Fruit fly (Drosophila melanogaster) whole organism, embryonic: ENCODE results near the gene Lmpt.
A peak's percentile ranks its signal among the peaks of the same experiment; 100 is the strongest.

Experiments used
- BEAF-32 ChIP-seq: fragments of 200-800 bp; sonication (Bioruptor generic); optimal IDR thresholded peaks from 3 replicates; lab custom pipeline; 2017; ENCODE audit warnings: missing biosample characterization, missing genetic modification characterization, mild to moderate bottlenecking, moderate library complexity, missing genetic modification reagents
- CG10462 ChIP-seq: fragments of 200-800 bp; sonication (Bioruptor generic); optimal IDR thresholded peaks from 2 replicates; lab custom pipeline; 2016; ENCODE audit warnings: missing biosample characterization, missing genetic modification characterization
- CG11456 ChIP-seq: fragments of 200-800 bp; sonication (Bioruptor generic); IDR thresholded peaks from 3 replicates; pipeline ENCODE4 v1.3.6; 2022; ENCODE audit warnings: missing biosample characterization, missing genetic modification characterization
- CG11696 ChIP-seq: fragments of 200-800 bp; sonication (Bioruptor generic); IDR thresholded peaks from 2 replicates; pipeline ENCODE4 v1.3.6; 2022; ENCODE audit warnings: missing biosample characterization, missing genetic modification characterization
- CG12391 ChIP-seq: fragments of 200-800 bp; sonication (Bioruptor generic); optimal IDR thresholded peaks from 3 replicates; lab custom pipeline; 2018; ENCODE audit warnings: missing biosample characterization, mild to moderate bottlenecking, missing genetic modification characterization, moderate library complexity
- CG13287 ChIP-seq: fragments of 200-800 bp; sonication (Bioruptor generic); IDR thresholded peaks from 2 replicates; pipeline ENCODE4 v1.3.6; 2022; ENCODE audit warnings: missing biosample characterization, missing genetic modification characterization; ENCODE audit not compliant: partially characterized antibody
- CG15269 ChIP-seq: fragments of 200-800 bp; sonication (Bioruptor generic); optimal IDR thresholded peaks from 2 replicates; lab custom pipeline; 2018; ENCODE audit warnings: missing biosample characterization, mild to moderate bottlenecking, missing genetic modification characterization, moderate library complexity
- CG17359 ChIP-seq: fragments of 200-800 bp; sonication (Bioruptor generic); optimal IDR thresholded peaks from 3 replicates; lab custom pipeline; 2018; ENCODE audit warnings: missing biosample characterization, mild to moderate bottlenecking, missing genetic modification characterization, moderate library complexity
- CG17568 ChIP-seq: fragments of 200-800 bp; sonication (Bioruptor generic); optimal IDR thresholded peaks from 2 replicates; lab custom pipeline; 2018; ENCODE audit warnings: missing biosample characterization, mild to moderate bottlenecking, missing genetic modification characterization, moderate library complexity
- CG18619 ChIP-seq: fragments of 200-800 bp; sonication (Bioruptor generic); optimal IDR thresholded peaks from 3 replicates; lab custom pipeline; 2017; ENCODE audit warnings: missing biosample characterization, mild to moderate bottlenecking, missing genetic modification characterization
- CG2120 ChIP-seq: fragments of 200-800 bp; sonication (Bioruptor generic); optimal IDR thresholded peaks from 3 replicates; lab custom pipeline; 2016; ENCODE audit warnings: missing biosample characterization, missing genetic modification characterization
- CG2199 ChIP-seq: fragments of 200-800 bp; sonication (Bioruptor generic); IDR thresholded peaks from 3 replicates; pipeline ENCODE4 v1.3.6; 2022; ENCODE audit warnings: missing biosample characterization, missing genetic modification characterization
- CG3847 ChIP-seq: fragments of 200-800 bp; sonication (Bioruptor generic); IDR thresholded peaks from 2 replicates; pipeline ENCODE4 v1.3.6; 2022; ENCODE audit warnings: missing biosample characterization, missing genetic modification characterization
- CG4424 ChIP-seq: fragments of 200-800 bp; sonication (Bioruptor generic); optimal IDR thresholded peaks from 3 replicates; lab custom pipeline; 2016; ENCODE audit warnings: missing biosample characterization, missing genetic modification characterization
- CG4617 ChIP-seq: fragments of 200-800 bp; sonication (Bioruptor generic); optimal IDR thresholded peaks from 3 replicates; lab custom pipeline; 2016; ENCODE audit warnings: missing biosample characterization, missing genetic modification characterization, borderline replicate concordance
- CG8924 ChIP-seq: fragments of 200-800 bp; optimal IDR thresholded peaks from 3 replicates; lab custom pipeline; 2019; ENCODE audit warnings: missing biosample characterization, mild to moderate bottlenecking, missing genetic modification characterization, moderate library complexity
- CG9932 ChIP-seq: fragments of 200-800 bp; sonication (Bioruptor generic); IDR thresholded peaks from 2 replicates; pipeline ENCODE4 v1.3.6; 2022; ENCODE audit warnings: missing biosample characterization, missing genetic modification characterization
- Chrac-16 ChIP-seq: fragments of 200-800 bp; sonication (Bioruptor generic); optimal IDR thresholded peaks from 3 replicates; lab custom pipeline; 2016; ENCODE audit warnings: missing biosample characterization, missing genetic modification characterization
- CoRest ChIP-seq: fragments of 200-800 bp; sonication (Bioruptor generic); optimal IDR thresholded peaks from 3 replicates; lab custom pipeline; 2018; ENCODE audit warnings: missing biosample characterization, mild to moderate bottlenecking, missing genetic modification characterization, moderate library complexity
- Dbx ChIP-seq: fragments of 200-800 bp; sonication (Bioruptor generic); IDR thresholded peaks from 3 replicates; pipeline ENCODE4 v1.3.6; 2022; ENCODE audit warnings: missing biosample characterization, missing genetic modification characterization
- Dek ChIP-seq: fragments of 200-800 bp; sonication (Bioruptor generic); optimal IDR thresholded peaks from 3 replicates; lab custom pipeline; 2019; ENCODE audit warnings: missing biosample characterization, mild to moderate bottlenecking, missing genetic modification characterization, moderate library complexity
- HLH3B ChIP-seq: fragments of 200-800 bp; sonication (Bioruptor generic); IDR thresholded peaks from 2 replicates; pipeline ENCODE4 v1.3.6; 2022; ENCODE audit warnings: missing biosample characterization, missing genetic modification characterization
- HmgZ ChIP-seq: fragments of 200-800 bp; sonication (Bioruptor generic); optimal IDR thresholded peaks from 2 replicates; lab custom pipeline; 2018; ENCODE audit warnings: missing biosample characterization, mild to moderate bottlenecking, missing genetic modification characterization
- Hr51 ChIP-seq, 2 experiments: fragments of 200-800 bp; sonication (Bioruptor generic); optimal IDR thresholded peaks; 2 replicates in 1 of 2; 3 replicates in 1 of 2; lab custom pipeline; 2016 to 2018; ENCODE audit warnings: missing biosample characterization in 2 of 2, missing genetic modification characterization in 2 of 2, mild to moderate bottlenecking in 1 of 2, moderate library complexity in 1 of 2
- Kr ChIP-seq: fragments of 200-800 bp; sonication (Bioruptor generic); optimal IDR thresholded peaks from 2 replicates; lab custom pipeline; 2017; ENCODE audit warnings: missing biosample characterization, mild to moderate bottlenecking, missing genetic modification characterization
- Mes4 ChIP-seq: fragments of 200-800 bp; sonication (Bioruptor generic); optimal IDR thresholded peaks from 2 replicates; lab custom pipeline; 2016; ENCODE audit warnings: missing biosample characterization, missing genetic modification characterization
- Oaz ChIP-seq: fragments of 200-800 bp; sonication (Bioruptor generic); IDR thresholded peaks from 2 replicates; pipeline ENCODE4 v1.3.6; 2022; ENCODE audit warnings: missing biosample characterization, missing genetic modification characterization
- Pdp1 ChIP-seq, 2 experiments: fragments of 200-800 bp; sonication (Bioruptor generic); optimal IDR thresholded peaks; 3 replicates each; lab custom pipeline; 2016; ENCODE audit warnings: missing biosample characterization in 2 of 2, missing genetic modification characterization in 2 of 2, mild to moderate bottlenecking in 1 of 2, moderate library complexity in 1 of 2
- Rfx ChIP-seq: fragments of 200-800 bp; sonication (Bioruptor generic); IDR thresholded peaks from 2 replicates; pipeline ENCODE4 v1.3.6; 2022; ENCODE audit warnings: missing biosample characterization, missing genetic modification characterization
- Tbp ChIP-seq: fragments of >200 bp; optimal IDR thresholded peaks from 2 replicates; lab custom pipeline; 2018; ENCODE audit warnings: missing biosample characterization, missing genetic modification characterization
- Xrp1 ChIP-seq: fragments of 200-800 bp; sonication (Bioruptor generic); IDR thresholded peaks from 2 replicates; pipeline ENCODE4 v1.3.6; 2022; ENCODE audit warnings: missing biosample characterization, missing genetic modification characterization
- YL-1 ChIP-seq: fragments of 200-800 bp; sonication (Bioruptor generic); optimal IDR thresholded peaks from 3 replicates; lab custom pipeline; 2017; ENCODE audit warnings: missing biosample characterization, mild to moderate bottlenecking, missing genetic modification characterization
- al ChIP-seq: fragments of 200-800 bp; sonication (Bioruptor generic); IDR thresholded peaks from 2 replicates; pipeline ENCODE4 v1.3.6; 2022; ENCODE audit warnings: missing biosample characterization, missing genetic modification characterization
- az2 ChIP-seq: fragments of 200-800 bp; sonication (Bioruptor generic); optimal IDR thresholded peaks from 3 replicates; lab custom pipeline; 2016; ENCODE audit warnings: missing biosample characterization, missing genetic modification characterization
- bcd ChIP-seq: fragments of 200-800 bp; sonication (Bioruptor generic); optimal IDR thresholded peaks from 2 replicates; lab custom pipeline; 2017; ENCODE audit warnings: missing biosample characterization, mild to moderate bottlenecking, missing genetic modification characterization
- dmrt99B ChIP-seq: fragments of 200-800 bp; sonication (Bioruptor generic); optimal IDR thresholded peaks from 2 replicates; lab custom pipeline; 2018; ENCODE audit warnings: missing biosample characterization, mild to moderate bottlenecking, missing genetic modification characterization, moderate library complexity
- fd102C ChIP-seq: fragments of 200-800 bp; sonication (Bioruptor generic); optimal IDR thresholded peaks from 2 replicates; lab custom pipeline; 2018; ENCODE audit warnings: missing biosample characterization, mild to moderate bottlenecking, missing genetic modification characterization, moderate library complexity
- gcm2 ChIP-seq: fragments of 200-800 bp; sonication (Bioruptor generic); optimal IDR thresholded peaks from 2 replicates; lab custom pipeline; 2016; ENCODE audit warnings: missing biosample characterization, missing genetic modification characterization
- gsb-n ChIP-seq: fragments of 200-800 bp; sonication (Bioruptor generic); optimal IDR thresholded peaks from 3 replicates; lab custom pipeline; 2018; ENCODE audit warnings: missing biosample characterization, mild to moderate bottlenecking, missing genetic modification characterization
- hkb ChIP-seq, 2 experiments: fragments of 200-800 bp in 1 of 2; fragments of >200 bp in 1 of 2; sonication (Bioruptor generic) in 1 of 2; IDR thresholded peaks in 1 of 2; optimal IDR thresholded peaks in 1 of 2; 2 replicates each; pipeline versions ENCODE4 v1.3.6 to Lab custom; 2017 to 2022; ENCODE audit warnings: missing biosample characterization in 1 of 2, missing genetic modification characterization in 1 of 2
- nerfin-1 ChIP-seq: fragments of 200-800 bp; sonication (Bioruptor generic); optimal IDR thresholded peaks from 3 replicates; lab custom pipeline; 2019; ENCODE audit warnings: missing biosample characterization, mild to moderate bottlenecking, missing genetic modification characterization, moderate library complexity
- nerfin-2 ChIP-seq: fragments of 200-800 bp; sonication (Bioruptor generic); IDR thresholded peaks from 2 replicates; pipeline ENCODE4 v1.3.6; 2022; ENCODE audit warnings: missing biosample characterization, missing genetic modification characterization; ENCODE audit not compliant: partially characterized antibody
- pho ChIP-seq: fragments of 200-800 bp; sonication (Bioruptor generic); optimal IDR thresholded peaks from 2 replicates; lab custom pipeline; 2016; ENCODE audit warnings: missing biosample characterization, missing genetic modification characterization
- row ChIP-seq: fragments of 200-800 bp; sonication (Bioruptor generic); IDR thresholded peaks from 3 replicates; pipeline ENCODE4 v1.3.6; 2022; ENCODE audit warnings: missing biosample characterization, missing genetic modification characterization
- run ChIP-seq: fragments of 200-800 bp; sonication (Bioruptor generic); optimal IDR thresholded peaks from 3 replicates; lab custom pipeline; 2018; ENCODE audit warnings: missing biosample characterization, mild to moderate bottlenecking, missing genetic modification characterization
- shn ChIP-seq: fragments of 200-800 bp; sonication (Bioruptor generic); optimal IDR thresholded peaks from 3 replicates; lab custom pipeline; 2016; ENCODE audit warnings: missing biosample characterization, missing genetic modification characterization
- sob ChIP-seq: fragments of 200-800 bp; sonication (Bioruptor generic); IDR thresholded peaks from 2 replicates; pipeline ENCODE4 v1.3.6; 2022; ENCODE audit warnings: missing biosample characterization, missing genetic modification characterization
- ssp ChIP-seq: fragments of 200-800 bp; sonication (Bioruptor generic); IDR thresholded peaks from 2 replicates; pipeline ENCODE4 v1.3.6; 2022; ENCODE audit warnings: missing biosample characterization, missing genetic modification characterization
- vnd ChIP-seq: fragments of 200-800 bp; sonication (Bioruptor generic); IDR thresholded peaks from 3 replicates; pipeline ENCODE4 v1.3.6; 2022; ENCODE audit warnings: missing biosample characterization, missing genetic modification characterization; ENCODE audit not compliant: partially characterized antibody
- vvl ChIP-seq: fragments of 200-800 bp; sonication (Bioruptor generic); IDR thresholded peaks from 2 replicates; pipeline ENCODE4 v1.3.6; 2022; ENCODE audit warnings: missing biosample characterization, missing genetic modification characterization

The Lmpt gene

dm6 chr3L:16896408-16896807, 31.3 kb downstream of the Lmpt start (continued):
- TF ChIP-seq row (GFP tag; lab: Robert Waterston, UW) (peak; percentile 40; the same call in 1 of the 3 replicates), CG12391 (tag; lab: Kevin White, UChicago) (no peak), hkb (optimal IDR thresholded peaks at IDR 0.05; lab: Kevin White, UChicago) (no peak), hkb (GFP tag; IDR thresholded peaks at IDR 0.05; lab: Robert Waterston, UW) (peak; percentile 22; the same call in 1 of the 2 replicates), CG11456 (GFP tag; lab: Robert Waterston, UW) (peak; percentile 68; the same call in 1 of the 3 replicates), CG3847 (0 out of 2 replicates have a peak, but pooled peaks have one; percentile 9), Tbp (GFP tag; lab: Kevin White, UChicago) (no peak), shn (no peak), Dek (tag; lab: Kevin White, UChicago) (no peak), BEAF-32 (GFP tag; lab: Kevin White, UChicago) (peak; percentile 32), bcd (GFP tag; lab: Kevin White, UChicago) (peak; percentile 3), gcm2 (GFP tag; lab: Kevin White, UChicago) (no peak), Rfx (GFP tag; lab: Robert Waterston, UW) (peak; percentile 33), CG18619 (GFP tag; lab: Kevin White, UChicago) (no peak), CG2199 (GFP tag; lab: Robert Waterston, UW) (peak; percentile 81), vvl (peak; percentile 31; the same call in 1 of the 2 replicates), nerfin-1 (tag; lab: Kevin White, UChicago) (no peak), CG17359 (no peak), nerfin-2 (GFP tag; lab: Robert Waterston, UW) (no peak), al (no peak), ssp (no peak), Xrp1 (GFP tag; lab: Robert Waterston, UW) (no peak), Oaz (GFP tag; lab: Robert Waterston, UW) (no peak), CG4617 (GFP tag; lab: Kevin White, UChicago) (no peak), CG11696 (GFP tag; lab: Robert Waterston, UW) (no peak), Dbx (GFP tag; lab: Robert Waterston, UW) (peak; percentile 22; the same call in 1 of the 3 replicates), Hr51 (GFP tag; optimal IDR thresholded peaks at IDR 0.05; lab: Kevin White, UChicago) (no peak), Pdp1 (GFP tag; optimal IDR thresholded peaks at IDR 0.05; lab: Kevin White, UChicago) (no peak), Kr (GFP tag; lab: Kevin White, UChicago) (no peak), CoRest (tag; lab: Kevin White, UChicago) (no peak), pho (GFP tag; lab: Kevin White, UChicago) (no peak), YL-1 (no peak), HLH3B (GFP tag; lab: Robert Waterston, UW) (no peak), CG8924 (tag; lab: Kevin White, UChicago) (no peak), CG4424 (no peak), CG2120 (GFP tag; lab: Kevin White, UChicago) (peak; percentile 20), CG9932 (GFP tag; lab: Robert Waterston, UW) (0 out of 2 replicates have a peak, but pooled peaks have one; percentile 7), vnd (GFP tag; lab: Robert Waterston, UW) (no peak), CG10462 (GFP tag; lab: Kevin White, UChicago) (no peak), run (tag; lab: Kevin White, UChicago) (no peak), fd102C (no peak), CG13287 (GFP tag; lab: Robert Waterston, UW) (peak; percentile 24; the same call in 1 of the 2 replicates), HmgZ (tag; lab: Kevin White, UChicago) (no peak), Mes4 (GFP tag; lab: Kevin White, UChicago) (no peak), dmrt99B (tag; lab: Kevin White, UChicago) (no peak), az2 (GFP tag; lab: Kevin White, UChicago) (no peak), CG17568 (GFP tag; lab: Kevin White, UChicago) (no peak), CG15269 (tag; lab: Kevin White, UChicago) (no peak), Chrac-16 (GFP tag; lab: Kevin White, UChicago) (no peak), sob (GFP tag; lab: Robert Waterston, UW) (peak; percentile 31; the same call in 1 of the 2 replicates), gsb-n (tag; lab: Kevin White, UChicago) (no peak)
